Fruit fly (Drosophila melanogaster) S2 (cell line): ENCODE measurements around the gene 5-HT7.

ENCODE experiments used
- CG8478 ChIP-seq: fragments of >200 bp; optimal IDR thresholded peaks from 2 replicates; lab custom pipeline; 2018
- CTCF ChIP-seq, 2 experiments: fragments of >200 bp; optimal IDR thresholded peaks; 2 replicates each; lab custom pipeline; 2018

dm6 chr3R:30959400-30959799, 57.3 kb downstream of the 5-HT7 start, which contains the start of gene CG15548:
- no peak for TF ChIP-seq CG8478 (lab: Kevin White, UChicago)
- no peak for TF ChIP-seq CTCF (optimal IDR thresholded peaks at IDR 0.05; lab: Kevin White, UChicago)
